Worm (Caenorhabditis elegans) whole organism, L3 larva: ENCODE data around the gene C16C10.1.

ENCODE experiments used
- egl-5 ChIP-seq: fragments of 150-350 bp; optimal IDR thresholded peaks from 2 replicates; lab custom pipeline; 2017; ENCODE audit warnings: missing biosample characterization, missing genetic modification reagents, missing genetic modification characterization, inconsistent platforms
- elt-2 ChIP-seq: sonication (generic microtip); optimal IDR thresholded peaks from 2 replicates; lab custom pipeline; 2016; ENCODE audit warnings: missing genetic modification reagents, mild to moderate bottlenecking, missing genetic modification characterization, missing compliant biosample characterization
- elt-3 ChIP-seq, 3 experiments: fragments of 150-350 bp in 1 of 3; sonication (generic microtip) in 2 of 3; optimal IDR thresholded peaks; 2 replicates in 2 of 3; 4 replicates in 1 of 3; lab custom pipeline; 2014 to 2017; ENCODE audit warnings: missing biosample characterization in 3 of 3, missing genetic modification characterization in 3 of 3
- lin-39 ChIP-seq: fragments of 150-350 bp; optimal IDR thresholded peaks from 2 replicates; lab custom pipeline; 2018; ENCODE audit warnings: missing biosample characterization, missing genetic modification reagents, missing genetic modification characterization
- mdl-1 ChIP-seq: fragments of 150-350 bp; optimal IDR thresholded peaks from 2 replicates; lab custom pipeline; 2014; ENCODE audit warnings: missing biosample characterization, missing genetic modification characterization
- nhr-11 ChIP-seq: fragments of 150-350 bp; optimal IDR thresholded peaks from 2 replicates; lab custom pipeline; 2014; ENCODE audit warnings: missing biosample characterization, missing genetic modification characterization
- nhr-28 ChIP-seq: fragments of 150-350 bp; optimal IDR thresholded peaks from 2 replicates; lab custom pipeline; 2014; ENCODE audit warnings: missing biosample characterization, missing genetic modification characterization
- nhr-76 ChIP-seq: fragments of 150-350 bp; sonication (generic microtip); optimal IDR thresholded peaks from 5 replicates; lab custom pipeline; 2014; ENCODE audit warnings: missing biosample characterization, missing genetic modification characterization
- nhr-77 ChIP-seq: fragments of 150-350 bp; optimal IDR thresholded peaks from 2 replicates; lab custom pipeline; 2014; ENCODE audit warnings: missing biosample characterization, missing genetic modification characterization

DNA sequence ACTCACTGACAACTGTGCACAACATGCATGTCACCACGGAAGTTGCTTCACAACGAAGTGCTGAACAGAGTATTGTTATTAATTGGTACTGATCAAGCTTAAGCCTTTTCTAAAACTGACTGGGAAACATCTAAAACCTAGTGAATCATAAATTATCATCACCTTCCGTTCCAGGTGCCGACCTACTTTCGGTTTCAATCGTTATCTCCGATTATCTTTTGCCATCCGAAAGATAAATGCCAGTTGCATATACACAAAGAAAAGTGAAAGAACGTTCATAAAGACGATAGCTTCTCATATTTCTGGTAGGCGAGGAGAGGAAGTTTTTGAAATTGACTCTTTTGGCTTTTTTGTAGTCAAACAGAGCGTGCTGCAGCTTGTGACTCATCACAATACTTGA, 8.4 kb upstream of the C16C10.1 start:
- TF ChIP-seq elt-2 (tag; lab: Kevin White, UChicago) (no peak), nhr-76 (no peak), lin-39 (tag; lab: Kevin White, UChicago) (no peak), mdl-1 (no peak), egl-5 (no peak), nhr-77 (tag; lab: Kevin White, UChicago) (no peak), nhr-28 (tag; lab: Kevin White, UChicago) (no peak), nhr-11 (tag; lab: Kevin White, UChicago) (no peak), elt-3 (tag; optimal IDR thresholded peaks at IDR 0.05; lab: Kevin White, UChicago) (no peak)
